Worm (Caenorhabditis elegans) whole organism, late embryonic: ENCODE data around the gene pmp-2.

Experiments
- ahr-1 ChIP-seq: sonication (generic microtip); optimal IDR thresholded peaks from 2 replicates; lab custom pipeline; 2016; ENCODE audit warnings: missing genetic modification characterization, missing compliant biosample characterization
- ceh-31 ChIP-seq: sonication (generic microtip); optimal IDR thresholded peaks from 2 replicates; lab custom pipeline; 2016; ENCODE audit warnings: missing genetic modification characterization, missing compliant biosample characterization
- ceh-48 ChIP-seq: sonication (generic microtip); optimal IDR thresholded peaks from 2 replicates; lab custom pipeline; 2016; ENCODE audit warnings: missing genetic modification characterization, inconsistent platforms, missing compliant biosample characterization
- che-1 ChIP-seq: sonication (generic microtip); optimal IDR thresholded peaks from 2 replicates; lab custom pipeline; 2016; ENCODE audit warnings: mild to moderate bottlenecking, missing genetic modification characterization, missing compliant biosample characterization
- eyg-1 ChIP-seq: sonication (generic microtip); optimal IDR thresholded peaks from 2 replicates; lab custom pipeline; 2016; ENCODE audit warnings: missing genotype, missing genetic modification characterization, missing compliant biosample characterization
- lim-6 ChIP-seq: sonication (generic microtip); optimal IDR thresholded peaks from 2 replicates; lab custom pipeline; 2016; ENCODE audit warnings: missing genetic modification characterization, missing compliant biosample characterization
- nhr-11 ChIP-seq: fragments of 150-350 bp; optimal IDR thresholded peaks from 2 replicates; lab custom pipeline; 2014; ENCODE audit warnings: missing biosample characterization, missing genetic modification characterization
- pag-3 ChIP-seq: sonication (generic microtip); optimal IDR thresholded peaks from 2 replicates; lab custom pipeline; 2016; ENCODE audit warnings: missing compliant biosample characterization, missing genetic modification characterization, borderline replicate concordance
- pha-2 ChIP-seq: sonication (generic microtip); optimal IDR thresholded peaks from 2 replicates; lab custom pipeline; 2017; ENCODE audit warnings: mild to moderate bottlenecking, missing genetic modification characterization, missing compliant biosample characterization
- pqm-1 ChIP-seq: sonication (generic microtip); optimal IDR thresholded peaks from 2 replicates; lab custom pipeline; 2016; ENCODE audit warnings: missing genetic modification characterization, missing compliant biosample characterization
- sox-4 ChIP-seq: sonication (generic microtip); optimal IDR thresholded peaks from 2 replicates; lab custom pipeline; 2017; ENCODE audit warnings: mild to moderate bottlenecking, missing genetic modification characterization, inconsistent platforms, missing compliant biosample characterization
- unc-3 ChIP-seq, 2 experiments: fragments of 200-800 bp in 1 of 2; sonication (Bioruptor generic) in 1 of 2; sonication (generic microtip) in 1 of 2; conservative IDR thresholded peaks in 1 of 2; optimal IDR thresholded peaks in 1 of 2; 2 replicates each; pipeline versions ENCODE4 v1.3.6 to Lab custom; 2016 to 2022; ENCODE audit warnings: missing compliant biosample characterization in 2 of 2, missing genetic modification characterization in 2 of 2, missing genetic modification reagents in 1 of 2
- unc-86 ChIP-seq: sonication (generic microtip); optimal IDR thresholded peaks from 2 replicates; lab custom pipeline; 2016; ENCODE audit warnings: missing genetic modification characterization, missing compliant biosample characterization

- TF ChIP-seq che-1 (tag; lab: Kevin White, UChicago) (no peak), unc-3 (GFP tag; conservative IDR thresholded peaks at IDR 0.05; lab: Robert Waterston, UW) (no peak), unc-3 (tag; optimal IDR thresholded peaks at IDR 0.05; lab: Kevin White, UChicago) (no peak), ceh-48 (no peak), pag-3 (tag; lab: Kevin White, UChicago) (no peak), pha-2 (tag; lab: Kevin White, UChicago) (no peak), pqm-1 (tag; lab: Kevin White, UChicago) (no peak), nhr-11 (tag; lab: Kevin White, UChicago) (no peak), ceh-31 (tag; lab: Kevin White, UChicago) (no peak), unc-86 (no peak), sox-4 (tag; lab: Kevin White, UChicago) (no peak), eyg-1 (tag; lab: Kevin White, UChicago) (no peak), lim-6 (tag; lab: Kevin White, UChicago) (no peak), ahr-1 (tag; lab: Kevin White, UChicago) (no peak)
These were observed 7.5 kb downstream of the pmp-2 start, which contains the start of gene C44B7.7 for ce11 chrII:6880067-6880466.
